Worm (Caenorhabditis elegans) whole organism, L4 larva: Measurements from ENCODE around the gene nlp-80.

Source experiments
- F10B5.3 ChIP-seq: sonication (generic microtip); optimal IDR thresholded peaks from 2 replicates; lab custom pipeline; 2016; ENCODE audit warnings: mild to moderate bottlenecking, missing genetic modification characterization, missing compliant biosample characterization
- F26F4.8 ChIP-seq: fragments of 200-800 bp; sonication (Bioruptor generic); conservative IDR thresholded peaks from 2 replicates; pipeline ENCODE4 v1.3.6; 2022; ENCODE audit warnings: missing genetic modification characterization, missing compliant biosample characterization
- F37D6.2 ChIP-seq: sonication (generic microtip); optimal IDR thresholded peaks from 2 replicates; lab custom pipeline; 2016; ENCODE audit warnings: mild to moderate bottlenecking, missing genetic modification characterization, missing compliant biosample characterization
- R02D3.7 ChIP-seq: fragments of 150-350 bp; sonication (generic microtip); optimal IDR thresholded peaks from 3 replicates; lab custom pipeline; 2014; ENCODE audit warnings: missing biosample characterization, missing genetic modification characterization
- T20F7.1 ChIP-seq: fragments of 200-800 bp; sonication (Bioruptor generic); optimal IDR thresholded peaks from 2 replicates; lab custom pipeline; 2018; ENCODE audit warnings: mild to moderate bottlenecking, missing genetic modification characterization, missing compliant biosample characterization
- T26A8.4 ChIP-seq: fragments of 200-800 bp; sonication (Bioruptor generic); IDR thresholded peaks from 2 replicates; pipeline ENCODE4 v1.3.6; 2022; ENCODE audit warnings: missing genetic modification characterization, missing compliant biosample characterization
- Y5F2A.4 ChIP-seq: fragments of 200-800 bp; sonication (Bioruptor generic); optimal IDR thresholded peaks from 2 replicates; lab custom pipeline; 2018; ENCODE audit warnings: mild to moderate bottlenecking, missing genetic modification characterization, missing compliant biosample characterization
- Y75B8A.6 ChIP-seq: fragments of 200-800 bp; sonication (Bioruptor generic); IDR thresholded peaks from 2 replicates; pipeline ENCODE4 v1.3.6; 2022; ENCODE audit warnings: missing genetic modification reagents, missing genetic modification characterization, missing compliant biosample characterization
- ZK337.2 ChIP-seq: fragments of 200-800 bp; sonication (Bioruptor generic); IDR thresholded peaks from 2 replicates; pipeline ENCODE4 v1.3.6; 2022; ENCODE audit warnings: missing genetic modification reagents, missing genetic modification characterization, missing compliant biosample characterization
- aha-1 ChIP-seq: fragments of 150-350 bp; peaks from one replicate; lab custom pipeline; 2014; ENCODE audit warnings: missing biosample characterization, missing genetic modification characterization
- ama-1 ChIP-seq: fragments of 150-350 bp; optimal IDR thresholded peaks from 2 replicates; lab custom pipeline; 2014; ENCODE audit warnings: inconsistent platforms, mixed read lengths
- arid-1 ChIP-seq: fragments of 200-800 bp; sonication (Bioruptor generic); conservative IDR thresholded peaks from 2 replicates; pipeline ENCODE4 v1.3.6; 2022; ENCODE audit warnings: missing genetic modification reagents, missing genetic modification characterization, missing compliant biosample characterization
- ces-1 ChIP-seq: fragments of 150-350 bp; sonication (generic microtip); optimal IDR thresholded peaks from 4 replicates; lab custom pipeline; 2014; ENCODE audit warnings: missing biosample characterization, missing genetic modification reagents, missing genetic modification characterization
- cey-2 ChIP-seq: sonication (generic microtip); optimal IDR thresholded peaks from 3 replicates; lab custom pipeline; 2017; ENCODE audit warnings: missing genetic modification characterization, mild to moderate bottlenecking, missing compliant biosample characterization, antibody characterized with exemption, borderline replicate concordance; ENCODE audit not compliant: insufficient read depth
- daf-12 ChIP-seq: fragments of 150-350 bp; optimal IDR thresholded peaks from 2 replicates; lab custom pipeline; 2014; ENCODE audit warnings: missing biosample characterization, missing genetic modification reagents, missing genetic modification characterization
- daf-16 ChIP-seq, 3 experiments: sonication (generic microtip); optimal IDR thresholded peaks; 2 replicates each; lab custom pipeline; 2016 to 2017; ENCODE audit warnings: missing genetic modification characterization in 3 of 3, missing genetic modification reagents in 3 of 3, mild to moderate bottlenecking in 2 of 3, missing compliant biosample characterization in 2 of 3, missing biosample characterization in 1 of 3, moderate library complexity in 1 of 3
- daf-19 ChIP-seq: fragments of 200-800 bp; sonication (Bioruptor generic); conservative IDR thresholded peaks from 2 replicates; pipeline ENCODE4 v1.3.6; 2022; ENCODE audit warnings: missing genetic modification characterization, missing compliant biosample characterization
- daf-8 ChIP-seq: fragments of 200-800 bp; sonication (Bioruptor generic); IDR thresholded peaks from 2 replicates; pipeline ENCODE4 v1.3.6; 2022; ENCODE audit warnings: missing genetic modification characterization, missing compliant biosample characterization
- dpl-1 ChIP-seq: fragments of 150-350 bp; optimal IDR thresholded peaks from 2 replicates; lab custom pipeline; 2014; ENCODE audit warnings: missing biosample characterization, missing genetic modification reagents, missing genetic modification characterization
- duxl-1 ChIP-seq: sonication (generic microtip); optimal IDR thresholded peaks from 2 replicates; lab custom pipeline; 2016; ENCODE audit warnings: mild to moderate bottlenecking, missing genetic modification characterization, moderate library complexity, missing compliant biosample characterization; ENCODE audit not compliant: poor library complexity
- dve-1 ChIP-seq: sonication (generic microtip); optimal IDR thresholded peaks from 2 replicates; lab custom pipeline; 2017; ENCODE audit warnings: antibody characterized with exemption, mild to moderate bottlenecking, missing genetic modification characterization, missing compliant biosample characterization; ENCODE audit not compliant: insufficient read depth
- egl-27 ChIP-seq: sonication (generic microtip); optimal IDR thresholded peaks from 3 replicates; lab custom pipeline; 2017; ENCODE audit warnings: missing biosample characterization, missing genetic modification reagents, missing genetic modification characterization
- egl-43 ChIP-seq: fragments of 200-800 bp; sonication (Bioruptor generic); IDR thresholded peaks from 2 replicates; pipeline ENCODE4 v1.3.6; 2022; ENCODE audit warnings: missing genetic modification reagents, missing genetic modification characterization, missing compliant biosample characterization
- fkh-10 ChIP-seq: fragments of 150-350 bp; optimal IDR thresholded peaks from 2 replicates; lab custom pipeline; 2014; ENCODE audit warnings: missing biosample characterization, missing genetic modification reagents, missing genetic modification characterization
- hlh-11 ChIP-seq: fragments of 200-800 bp; sonication (Bioruptor generic); optimal IDR thresholded peaks from 2 replicates; lab custom pipeline; 2018; ENCODE audit warnings: mild to moderate bottlenecking, missing genetic modification characterization, missing compliant biosample characterization
- hlh-30 ChIP-seq: sonication (generic microtip); optimal IDR thresholded peaks from 2 replicates; lab custom pipeline; 2017; ENCODE audit warnings: antibody characterized with exemption, mild to moderate bottlenecking, missing genetic modification characterization, missing compliant biosample characterization; ENCODE audit not compliant: insufficient read depth
- jun-1 ChIP-seq: fragments of 150-350 bp; optimal IDR thresholded peaks from 2 replicates; lab custom pipeline; 2014; ENCODE audit warnings: missing biosample characterization, missing genetic modification reagents, missing genetic modification characterization
- lin-1 ChIP-seq: fragments of 200-800 bp; sonication (Bioruptor generic); IDR thresholded peaks from 2 replicates; pipeline ENCODE4 v1.3.6; 2022; ENCODE audit warnings: missing genetic modification reagents, missing genetic modification characterization, missing compliant biosample characterization
- lin-13 ChIP-seq: fragments of 150-350 bp; optimal IDR thresholded peaks from 2 replicates; lab custom pipeline; 2014; ENCODE audit warnings: missing biosample characterization, missing genetic modification reagents, missing genetic modification characterization
- lin-15B ChIP-seq: fragments of 150-350 bp; sonication (generic microtip); optimal IDR thresholded peaks from 3 replicates; lab custom pipeline; 2014; ENCODE audit warnings: missing biosample characterization, missing genetic modification characterization
- madf-5 ChIP-seq, 2 experiments: fragments of 200-800 bp; sonication (Bioruptor generic); IDR thresholded peaks; 2 replicates each; pipeline ENCODE4 v1.3.6; 2022; ENCODE audit warnings: missing compliant biosample characterization in 2 of 2, missing genetic modification characterization in 2 of 2
- madf-9 ChIP-seq: fragments of 200-800 bp; sonication (Bioruptor generic); conservative IDR thresholded peaks from 2 replicates; pipeline ENCODE4 v1.3.6; 2022; ENCODE audit warnings: missing genetic modification reagents, missing genetic modification characterization, missing compliant biosample characterization
- mdl-1 ChIP-seq, 2 experiments: fragments of 150-350 bp in 1 of 2; sonication (generic microtip) in 1 of 2; optimal IDR thresholded peaks; 2 replicates each; lab custom pipeline; 2014 to 2017; ENCODE audit warnings: missing biosample characterization in 2 of 2, missing genetic modification characterization in 2 of 2
- mes-2 ChIP-seq: sonication (generic microtip); optimal IDR thresholded peaks from 2 replicates; lab custom pipeline; 2016; ENCODE audit warnings: missing genotype, mild to moderate bottlenecking, missing genetic modification characterization, missing compliant biosample characterization; ENCODE audit not compliant: poor library complexity, severe bottlenecking
- mxl-2 ChIP-seq: fragments of 200-800 bp; sonication (Bioruptor generic); conservative IDR thresholded peaks from 2 replicates; pipeline ENCODE4 v1.3.6; 2022; ENCODE audit warnings: missing genetic modification reagents, missing genetic modification characterization, missing compliant biosample characterization
- nhr-111 ChIP-seq: fragments of 200-800 bp; sonication (Bioruptor generic); optimal IDR thresholded peaks from 2 replicates; lab custom pipeline; 2018; ENCODE audit warnings: mild to moderate bottlenecking, missing genetic modification characterization, missing compliant biosample characterization
- nhr-237 ChIP-seq: sonication (generic microtip); optimal IDR thresholded peaks from 2 replicates; lab custom pipeline; 2017; ENCODE audit warnings: missing biosample characterization, missing genetic modification characterization
- nhr-25 ChIP-seq: sonication (generic microtip); optimal IDR thresholded peaks from 2 replicates; lab custom pipeline; 2017; ENCODE audit warnings: missing genetic modification characterization, mild to moderate bottlenecking, missing compliant biosample characterization, antibody characterized with exemption, moderate library complexity, borderline replicate concordance; ENCODE audit not compliant: insufficient read depth
- nhr-77 ChIP-seq: fragments of 150-350 bp; optimal IDR thresholded peaks from 2 replicates; lab custom pipeline; 2014; ENCODE audit warnings: missing biosample characterization, missing genetic modification characterization
- pha-4 ChIP-seq, 2 experiments: fragments of 150-350 bp in 1 of 2; fragments of 200-800 bp in 1 of 2; sonication (Bioruptor generic) in 1 of 2; IDR thresholded peaks in 1 of 2; optimal IDR thresholded peaks in 1 of 2; 2 replicates each; pipeline versions ENCODE4 v1.3.6 to Lab custom; 2014 to 2022; ENCODE audit warnings: missing genetic modification characterization in 2 of 2, missing genetic modification reagents in 2 of 2, missing biosample characterization in 1 of 2, missing compliant biosample characterization in 1 of 2
- php-3 ChIP-seq: fragments of 200-800 bp; sonication (Bioruptor generic); IDR thresholded peaks from 2 replicates; pipeline ENCODE4 v1.3.6; 2022; ENCODE audit warnings: missing genetic modification reagents, missing genetic modification characterization, missing compliant biosample characterization
- rbr-2 ChIP-seq: sonication (generic microtip); optimal IDR thresholded peaks from 2 replicates; lab custom pipeline; 2016; ENCODE audit warnings: missing genotype, missing genetic modification characterization, missing compliant biosample characterization
- saeg-2 ChIP-seq: fragments of 200-800 bp; sonication (Bioruptor generic); IDR thresholded peaks from 2 replicates; pipeline ENCODE4 v1.3.6; 2022; ENCODE audit warnings: missing genetic modification reagents, missing genetic modification characterization, missing compliant biosample characterization
- sdz-12 ChIP-seq: fragments of 200-800 bp; sonication (Bioruptor generic); optimal IDR thresholded peaks from 2 replicates; lab custom pipeline; 2018; ENCODE audit warnings: mild to moderate bottlenecking, missing genetic modification characterization, missing compliant biosample characterization
- snpc-1.2 ChIP-seq: fragments of 200-800 bp; sonication (Bioruptor generic); IDR thresholded peaks from 2 replicates; pipeline ENCODE4 v1.3.6; 2022; ENCODE audit warnings: missing genetic modification reagents, missing genetic modification characterization, missing compliant biosample characterization
- unc-130 ChIP-seq: sonication (generic microtip); optimal IDR thresholded peaks from 2 replicates; lab custom pipeline; 2016; ENCODE audit warnings: missing genetic modification reagents, missing genetic modification characterization, missing compliant biosample characterization
- unc-62 ChIP-seq, 3 experiments: fragments of 150-350 bp in 1 of 3; sonication (generic microtip); optimal IDR thresholded peaks in 2 of 3; peaks in 1 of 3; 1 replicate in 1 of 3; 2 replicates in 2 of 3; lab custom pipeline; 2014 to 2017; ENCODE audit warnings: missing biosample characterization in 3 of 3, missing genetic modification characterization in 3 of 3, missing genetic modification reagents in 3 of 3, missing genotype in 1 of 3
- zfp-3 ChIP-seq: fragments of 200-800 bp; sonication (Bioruptor generic); conservative IDR thresholded peaks from 2 replicates; pipeline ENCODE4 v1.3.6; 2022; ENCODE audit warnings: missing genetic modification reagents, missing genetic modification characterization, missing compliant biosample characterization
- zip-11 ChIP-seq: fragments of 200-800 bp; sonication (Bioruptor generic); IDR thresholded peaks from 2 replicates; pipeline ENCODE4 v1.3.6; 2022; ENCODE audit warnings: missing genetic modification characterization, missing compliant biosample characterization

nlp-80 gene

ce11 chrV:11070388-11070787 is 5.0 kb upstream of the nlp-80 start (continued):
- TF ChIP-seq daf-16 (GFP tag; optimal IDR thresholded peaks at IDR 0.05; lab: Kevin White, UChicago) (no peak), daf-16 (tag; optimal IDR thresholded peaks at IDR 0.05; lab: Kevin White, UChicago) (peak; percentile 99), madf-9 (no peak), saeg-2 (GFP tag; lab: Robert Waterston, UW) (no peak), lin-1 (no peak), F26F4.8 (GFP tag; lab: Robert Waterston, UW) (no peak), T26A8.4 (no peak), rbr-2 (tag; lab: Kevin White, UChicago) (no peak), daf-8 (no peak), snpc-1.2 (GFP tag; lab: Robert Waterston, UW) (no peak), php-3 (no peak), zfp-3 (GFP tag; lab: Robert Waterston, UW) (no peak), aha-1 (tag; lab: Kevin White, UChicago) (no peak), nhr-237 (tag; lab: Kevin White, UChicago) (no peak), mes-2 (no peak), T20F7.1 (GFP tag; lab: Kevin White, UChicago) (no peak), hlh-30 (tag; lab: Kevin White, UChicago) (peak; percentile 40), fkh-10 (GFP tag; lab: Kevin White, UChicago) (no peak), F37D6.2 (tag; lab: Kevin White, UChicago) (no peak), duxl-1 (tag; lab: Kevin White, UChicago) (no peak), lin-15B (tag; lab: Kevin White, UChicago) (no peak), egl-43 (GFP tag; lab: Robert Waterston, UW) (no peak), ama-1 (lab: Kevin White, UChicago) (no peak), ZK337.2 (GFP tag; lab: Robert Waterston, UW) (no peak), unc-62 (GFP tag; optimal IDR thresholded peaks at IDR 0.05 in 1 of 2; lab: Kevin White, UChicago) (peak in 1 of 2 experiments; percentile 15), unc-62 (tag; optimal IDR thresholded peaks at IDR 0.05; lab: Kevin White, UChicago) (no peak), cey-2 (tag; lab: Kevin White, UChicago) (no peak), zip-11 (GFP tag; lab: Robert Waterston, UW) (no peak), mdl-1 (tag; optimal IDR thresholded peaks at IDR 0.05; lab: Kevin White, UChicago) (no peak), egl-27 (tag; lab: Kevin White, UChicago) (no peak), arid-1 (no peak), hlh-11 (tag; lab: Kevin White, UChicago) (peak; percentile 60), R02D3.7 (tag; lab: Kevin White, UChicago) (no peak), daf-19 (no peak), jun-1 (no peak), dpl-1 (no peak), nhr-25 (tag; lab: Kevin White, UChicago) (no peak), F10B5.3 (no peak), pha-4 (GFP tag; IDR thresholded peaks at IDR 0.05; lab: Robert Waterston, UW) (no peak), pha-4 (tag; optimal IDR thresholded peaks at IDR 0.05; lab: Kevin White, UChicago) (no peak), mxl-2 (GFP tag; lab: Robert Waterston, UW) (no peak), Y5F2A.4 (GFP tag; lab: Kevin White, UChicago) (no peak), nhr-77 (tag; lab: Kevin White, UChicago) (peak; percentile 85), daf-12 (tag; lab: Kevin White, UChicago) (no peak), madf-5 (GFP tag; IDR thresholded peaks at IDR 0.05; lab: Robert Waterston, UW) (no peak), dve-1 (tag; lab: Kevin White, UChicago) (peak; percentile 68), Y75B8A.6 (GFP tag; lab: Robert Waterston, UW) (no peak), unc-130 (GFP tag; lab: Kevin White, UChicago) (no peak), nhr-111 (GFP tag; lab: Kevin White, UChicago) (no peak), sdz-12 (no peak), lin-13 (GFP tag; lab: Kevin White, UChicago) (no peak), ces-1 (no peak)
